Worm (Caenorhabditis elegans): ENCODE measurements around the gene nhr-112.

DNA sequence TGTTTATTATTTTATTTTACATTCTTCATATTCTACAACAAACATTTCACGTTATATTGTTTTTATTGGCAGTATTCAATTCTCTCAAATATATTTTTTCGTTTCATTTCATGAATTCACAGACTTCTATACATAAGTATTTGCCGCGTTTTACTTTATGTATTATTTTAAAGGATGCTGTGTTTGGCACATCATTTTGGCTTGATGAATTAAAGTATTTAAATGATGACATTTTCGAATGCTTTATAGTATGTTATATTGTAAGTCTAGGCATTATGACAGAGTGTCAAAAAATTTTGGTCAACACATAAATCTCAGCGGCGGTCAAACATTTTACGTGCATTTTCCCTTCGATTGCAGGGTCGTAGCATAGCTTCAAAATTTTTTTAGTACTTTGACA lies 28.1 kb downstream of the nhr-112 start:
- TF ChIP-seq flt-1 (GFP tag; IDR thresholded peaks at IDR 0.05) = no peak
- TF ChIP-seq ets-7 (tag; optimal IDR thresholded peaks at IDR 0.05) = no peak
- no peak for TF ChIP-seq hmbx-1 (tag; optimal IDR thresholded peaks at IDR 0.05)
- TF ChIP-seq ama-1 (optimal IDR thresholded peaks at IDR 0.05) = no peak
- no peak for TF ChIP-seq F13C5.2 (tag; optimal IDR thresholded peaks at IDR 0.05)
- no peak for TF ChIP-seq tbx-11 (GFP tag; IDR thresholded peaks at IDR 0.05)
- no peak for TF ChIP-seq B0310.2 (tag; optimal IDR thresholded peaks at IDR 0.05)
- TF ChIP-seq tbx-37 (GFP tag; conservative IDR thresholded peaks at IDR 0.05) = no peak
- no peak for TF ChIP-seq ceh-13 (GFP tag; optimal IDR thresholded peaks at IDR 0.05)
- TF ChIP-seq tra-4 (tag; optimal IDR thresholded peaks at IDR 0.05) = no peak
- no peak for TF ChIP-seq hmg-4 (GFP tag; optimal IDR thresholded peaks at IDR 0.05)
